Worm (Caenorhabditis elegans) whole organism, L4/young adult: ENCODE results near the gene best-16.

Source experiments
- W03F9.2 ChIP-seq: fragments of 150-350 bp; optimal IDR thresholded peaks from 2 replicates; lab custom pipeline; 2014; ENCODE audit warnings: missing biosample characterization, missing genetic modification characterization
- dao-5 ChIP-seq: sonication (generic microtip); optimal IDR thresholded peaks from 2 replicates; lab custom pipeline; 2016; ENCODE audit warnings: missing genotype, missing genetic modification characterization, moderate library complexity, missing compliant biosample characterization
- him-1 ChIP-seq: sonication (generic microtip); optimal IDR thresholded peaks from 2 replicates; lab custom pipeline; 2016; ENCODE audit warnings: missing genotype, missing genetic modification reagents, missing genetic modification characterization, missing compliant biosample characterization

The best-16 gene

DNA sequence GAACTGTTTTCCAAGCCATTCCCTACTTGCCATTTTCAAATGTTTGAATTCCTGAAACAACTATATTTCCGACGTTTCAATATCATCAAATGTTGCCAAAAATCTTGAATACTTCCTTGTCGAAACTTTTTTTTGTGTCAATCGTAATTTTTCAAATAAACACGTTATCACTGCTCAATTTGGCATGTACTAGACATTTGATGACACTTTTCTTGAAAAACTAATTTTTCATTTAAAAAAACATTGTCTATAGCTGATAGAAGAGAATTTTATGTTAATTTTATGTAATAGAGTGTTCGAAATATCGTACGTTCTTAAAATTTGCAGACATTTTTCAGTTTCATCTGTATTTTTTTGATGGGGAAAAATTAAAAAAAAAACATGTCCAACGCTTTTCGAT, 12.8 kb downstream of the best-16 start:
- peak; percentile 12 for TF ChIP-seq W03F9.2
- TF ChIP-seq him-1 (tag; lab: Kevin White, UChicago): no peak

- TF ChIP-seq dao-5 (tag; lab: Kevin White, UChicago) (no peak), W03F9.2 (peak; percentile 6)
Measured at ce11 chrIV:7180304-7180703, 15.3 kb downstream of the best-16 start, which contains the start of gene cest-10. cest-10 (plus strand) TSS chrIV:7180557.

DNA sequence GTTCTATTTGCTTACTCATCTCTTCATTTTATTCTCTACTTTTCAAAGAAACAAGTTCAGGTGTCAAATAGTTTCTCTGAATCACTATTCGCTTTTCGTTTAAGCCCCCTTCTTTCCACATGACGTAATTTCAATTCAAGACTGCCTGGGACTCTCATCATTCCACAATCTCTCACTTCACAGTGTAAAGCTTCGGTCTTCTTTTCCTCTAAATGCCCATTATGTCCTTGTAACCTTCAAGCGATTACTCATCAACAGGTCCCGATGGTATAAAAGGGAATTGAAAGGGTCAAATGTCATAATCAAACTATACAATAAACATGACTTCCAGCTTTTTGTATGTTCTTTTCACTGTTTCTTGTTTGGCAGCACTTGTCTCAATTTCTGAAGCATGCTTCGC, 16.7 kb downstream of the best-16 start, which contains the start of gene C42D4.3:
Gene C42D4.3 (plus strand): TSS at position 298 of the 400 bp plus-strand sequence.
- no peak for TF ChIP-seq him-1 (tag; lab: Kevin White, UChicago)
- TF ChIP-seq dao-5 (tag; lab: Kevin White, UChicago): no peak
- no peak for TF ChIP-seq W03F9.2

DNA sequence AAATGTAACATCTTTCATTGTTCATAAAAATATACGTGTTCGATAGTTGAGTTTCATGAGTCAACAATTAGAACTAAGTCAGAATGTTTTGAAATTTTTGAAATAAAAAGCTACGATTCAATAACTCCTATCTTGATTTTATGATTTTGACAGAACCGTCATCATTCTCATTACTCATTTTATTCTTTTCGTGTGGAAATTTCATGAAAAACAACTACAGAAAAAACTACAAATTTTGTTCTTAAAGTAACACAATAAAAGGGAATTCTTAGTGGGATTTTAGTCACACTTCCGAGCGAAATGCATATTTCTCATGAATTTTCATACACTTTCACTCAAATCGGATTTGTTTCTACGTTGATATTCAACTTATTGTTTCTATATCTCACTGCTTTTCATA, 18.7 kb downstream of the best-16 start, which contains the start of gene str-44:
Gene str-44 (plus strand): TSS at position 301 of the 400 bp plus-strand sequence.
- TF ChIP-seq W03F9.2 (no peak), him-1 (tag; lab: Kevin White, UChicago) (no peak), dao-5 (tag; lab: Kevin White, UChicago) (no peak)

ce11 chrIV:7175346-7175745, 20.3 kb downstream of the best-16 start, which contains the start of gene C42D4.19:
C42D4.19 (plus strand) TSS chrIV:7175646.
- no peak for TF ChIP-seq W03F9.2
- no peak for TF ChIP-seq him-1 (tag; lab: Kevin White, UChicago)
- no peak for TF ChIP-seq dao-5 (tag; lab: Kevin White, UChicago)

ce11 chrIV:7173489-7173888, 22.1 kb downstream of the best-16 start, which contains the start of gene str-1:
str-1 (plus strand) TSS chrIV:7173789.
- TF ChIP-seq him-1 (tag; lab: Kevin White, UChicago) (no peak), dao-5 (tag; lab: Kevin White, UChicago) (no peak), W03F9.2 (no peak)

DNA sequence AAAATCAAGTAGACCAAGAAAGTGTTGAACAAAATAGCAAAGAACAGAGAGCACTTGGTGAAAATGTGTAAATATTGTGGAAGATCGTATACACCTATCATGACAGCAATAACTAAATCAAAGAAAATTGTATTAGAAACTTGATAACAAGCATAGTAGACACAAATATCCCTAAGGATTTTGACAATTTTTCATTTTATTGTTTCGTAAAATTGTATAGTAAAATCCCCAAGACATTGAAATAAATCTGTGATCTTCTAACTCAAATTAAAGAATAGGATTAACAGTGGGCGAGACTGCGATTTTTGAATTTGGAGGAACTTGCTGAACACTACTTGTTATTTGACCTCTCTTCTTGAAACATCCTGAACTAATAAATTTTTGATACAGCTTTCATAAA, 24.4 kb downstream of the best-16 start, which contains the start of gene str-220:
Gene str-220 (minus strand): TSS at position 101 of the 400 bp plus-strand sequence.
- no peak for TF ChIP-seq him-1 (tag; lab: Kevin White, UChicago)
- TF ChIP-seq W03F9.2: no peak
- no peak for TF ChIP-seq dao-5 (tag; lab: Kevin White, UChicago)

DNA sequence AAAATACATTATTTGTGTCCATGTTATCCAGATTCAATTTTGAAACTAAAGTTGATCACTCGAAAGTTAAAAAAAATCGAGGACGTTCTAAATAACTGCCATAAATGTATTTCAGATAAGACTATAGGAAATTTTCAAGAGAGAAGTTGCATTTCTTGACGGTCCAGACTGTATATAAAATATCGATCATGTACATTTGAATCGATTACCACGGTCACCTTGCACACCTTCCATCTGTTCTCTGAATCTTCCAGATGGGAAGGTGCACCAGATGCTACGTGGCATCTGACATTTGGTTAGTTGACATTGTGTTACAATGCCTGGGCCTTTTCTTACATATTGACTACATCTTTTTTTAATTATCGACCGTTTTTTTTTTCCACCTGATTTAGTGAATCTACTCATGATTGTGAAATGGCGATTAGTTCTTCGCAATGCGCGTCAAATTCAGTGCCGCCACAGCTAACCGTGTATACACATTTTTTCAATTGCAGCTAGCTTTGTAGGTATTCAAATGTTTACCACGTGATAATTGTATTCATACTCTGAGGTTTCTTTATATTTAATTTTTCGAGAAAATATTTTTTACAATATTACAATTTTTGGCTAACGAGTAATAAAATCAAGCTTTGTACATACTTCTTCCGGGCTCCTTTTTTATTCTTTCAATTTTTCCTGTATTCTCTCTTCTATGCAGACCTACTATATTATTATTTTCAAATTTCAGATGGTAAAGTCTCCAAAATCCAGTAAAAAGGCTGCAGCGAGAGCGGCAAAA, 27.5 kb downstream of the best-16 start, which contains the start of gene skr-16:
Gene skr-16 (plus strand): TSS at position 728 of the 778 bp plus-strand sequence.
- TF ChIP-seq W03F9.2: no peak
- no peak for TF ChIP-seq dao-5 (tag; lab: Kevin White, UChicago)
- TF ChIP-seq him-1 (tag; lab: Kevin White, UChicago): no peak

- TF ChIP-seq W03F9.2 (no peak), dao-5 (tag; lab: Kevin White, UChicago) (no peak), him-1 (tag; lab: Kevin White, UChicago) (no peak)
Measured at ce11 chrIV:7166553-7166952, 29.1 kb downstream of the best-16 start, which contains the start of gene C42D4.18. C42D4.18 (plus strand) TSS chrIV:7166783.

DNA sequence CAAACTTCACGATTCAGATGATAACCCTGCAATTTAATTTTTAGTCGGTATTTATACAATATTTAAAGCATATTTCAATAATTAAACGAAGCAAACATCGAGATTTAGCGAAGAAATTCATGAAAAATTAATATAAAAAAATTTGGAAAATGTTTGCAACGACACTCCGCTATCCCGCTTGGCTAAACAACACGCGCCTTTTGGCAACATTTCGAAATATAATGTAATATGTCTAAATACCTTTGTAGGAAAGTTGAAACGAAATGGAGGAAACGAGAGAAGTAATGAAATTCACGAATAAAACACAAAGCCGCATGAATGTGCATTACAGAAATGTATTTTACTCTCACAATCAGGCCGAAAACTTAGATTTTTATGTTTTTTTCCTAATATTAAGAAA, 29.9 kb downstream of the best-16 start, which contains the start of gene rpc-1:
Gene rpc-1 (minus strand): TSS at position 26 of the 400 bp plus-strand sequence.
- no peak for TF ChIP-seq dao-5 (tag; lab: Kevin White, UChicago)
- TF ChIP-seq W03F9.2: no peak
- TF ChIP-seq him-1 (tag; lab: Kevin White, UChicago): no peak

DNA sequence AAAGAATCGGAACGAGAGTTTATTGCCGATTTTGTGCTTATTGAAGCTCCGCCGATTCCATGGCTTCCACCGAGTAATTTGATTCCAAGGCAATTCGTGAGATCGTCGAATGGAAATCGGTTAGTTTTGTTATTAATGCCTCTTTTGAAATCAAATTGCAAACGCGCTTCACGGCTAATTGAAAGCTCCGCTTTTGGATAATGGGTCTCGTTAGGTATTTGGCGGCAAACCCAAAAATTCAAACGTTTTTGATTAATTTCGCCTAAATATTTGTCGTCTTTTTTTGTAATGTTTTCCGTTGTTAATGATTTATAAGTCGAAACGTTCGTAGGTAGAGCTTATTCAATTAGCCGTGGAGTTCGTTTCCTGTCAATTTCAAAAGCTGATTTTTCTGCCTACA, 36.0 kb downstream of the best-16 start:
- no peak for TF ChIP-seq him-1 (tag; lab: Kevin White, UChicago)
- TF ChIP-seq dao-5 (tag; lab: Kevin White, UChicago): no peak
- TF ChIP-seq W03F9.2: no peak

ce11 chrIV:7158161-7158560, 37.5 kb downstream of the best-16 start:
- TF ChIP-seq W03F9.2: no peak
- TF ChIP-seq him-1 (tag; lab: Kevin White, UChicago): no peak
- no peak for TF ChIP-seq dao-5 (tag; lab: Kevin White, UChicago)

ce11 chrIV:7156356-7156755, 39.3 kb downstream of the best-16 start, which contains the start of gene maph-9:
maph-9 (plus strand) TSS chrIV:7156628.
- TF ChIP-seq W03F9.2: no peak
- no peak for TF ChIP-seq dao-5 (tag; lab: Kevin White, UChicago)
- no peak for TF ChIP-seq him-1 (tag; lab: Kevin White, UChicago)

ce11 chrIV:7154356-7154755, 41.3 kb downstream of the best-16 start, which contains the start of gene C34D4.2:
C34D4.2 (plus strand) TSS chrIV:7154656.
- TF ChIP-seq him-1 (tag; lab: Kevin White, UChicago) (no peak), W03F9.2 (no peak), dao-5 (tag; lab: Kevin White, UChicago) (no peak)
